Worm (Caenorhabditis elegans): ENCODE measurements around the gene sav-1.

Gene sav-1

DNA sequence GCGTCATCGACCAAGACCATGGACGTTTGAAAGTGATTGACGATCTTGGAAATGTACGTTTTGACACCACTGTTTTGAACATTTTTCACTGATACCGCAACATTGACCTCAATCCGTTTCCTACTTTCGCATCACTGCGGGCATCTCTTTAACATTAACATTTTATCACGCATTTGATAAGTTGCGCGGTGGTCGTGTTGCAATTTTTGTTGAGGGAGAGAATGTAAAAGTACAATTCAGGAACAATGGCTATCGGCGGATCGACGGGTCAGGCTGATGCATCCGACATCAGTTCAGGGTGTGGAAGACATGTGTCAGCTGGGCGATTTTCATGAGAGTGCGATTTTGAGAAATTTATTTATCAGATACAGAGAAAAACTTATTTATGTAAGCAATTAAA lies 16.3 kb upstream of the sav-1 start:
- TF ChIP-seq nhr-28 (tag; optimal IDR thresholded peaks at IDR 0.05) (no peak), nhr-23 (tag; optimal IDR thresholded peaks at IDR 0.05) (peak; percentile 80)

ce11 chrX:2302782-2303181 lies 15.8 kb upstream of the sav-1 start, which contains the start of gene hum-6:
TSS of gene hum-6 (plus strand) at chrX:2303082.
- TF ChIP-seq unc-62 (GFP tag; optimal IDR thresholded peaks at IDR 0.05) (no peak), fos-1 (tag; optimal IDR thresholded peaks at IDR 0.05) (no peak), nhr-43 (tag; optimal IDR thresholded peaks at IDR 0.05; ENCODE audit: poor library complexity, severe bottlenecking) (no peak), ZK546.5 (tag; optimal IDR thresholded peaks at IDR 0.05) (no peak), pqm-1 (tag; optimal IDR thresholded peaks at IDR 0.05) (no peak), nhr-11 (tag; optimal IDR thresholded peaks at IDR 0.05) (no peak), nhr-237 (tag; optimal IDR thresholded peaks at IDR 0.05) (no peak), snpc-4 (tag; optimal IDR thresholded peaks at IDR 0.05) (no peak), ceh-9 (tag; optimal IDR thresholded peaks at IDR 0.05) (no peak)

DNA sequence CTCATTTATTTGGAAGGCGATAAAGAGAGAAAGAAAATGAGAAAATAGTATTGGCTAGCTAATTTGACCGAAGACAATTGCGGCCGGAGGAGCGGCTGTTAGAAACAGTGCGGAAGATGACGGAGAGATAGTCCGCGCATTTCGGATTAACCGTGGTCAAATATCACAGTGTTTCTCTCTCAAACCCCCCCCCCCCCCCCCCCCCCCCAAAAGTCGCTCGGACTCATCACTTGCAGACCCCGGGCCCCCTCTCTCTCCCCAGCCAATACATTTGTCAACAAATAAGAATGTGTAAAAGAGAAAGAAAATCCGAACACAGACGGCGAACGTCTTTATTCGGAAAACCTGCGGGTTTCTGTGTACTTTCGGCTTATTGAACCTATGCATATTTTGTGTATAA lies 14.8 kb upstream of the sav-1 start:
- no peak for TF ChIP-seq nhr-12 (tag; optimal IDR thresholded peaks at IDR 0.05)
- no peak for TF ChIP-seq mdl-1 (tag; optimal IDR thresholded peaks at IDR 0.05)
- no peak for TF ChIP-seq ztf-11 (tag; optimal IDR thresholded peaks at IDR 0.05)
- TF ChIP-seq tbx-2 (tag; optimal IDR thresholded peaks at IDR 0.05), result no peak
- no peak for TF ChIP-seq fos-1 (tag; optimal IDR thresholded peaks at IDR 0.05)
- TF ChIP-seq pha-4 (tag; optimal IDR thresholded peaks at IDR 0.05), result no peak
- no peak for TF ChIP-seq skn-1 (tag; optimal IDR thresholded peaks at IDR 0.05)

ce11 chrX:2294198-2294800 lies 7.3 kb upstream of the sav-1 start, which contains the start of gene T10H10.2:
TSS of gene T10H10.2 (plus strand) at chrX:2294750.
- TF ChIP-seq elt-2 (tag; optimal IDR thresholded peaks at IDR 0.05) (no peak), nhr-11 (tag; optimal IDR thresholded peaks at IDR 0.05) (no peak), jun-1 (tag; optimal IDR thresholded peaks at IDR 0.05) (no peak), lin-15B (tag; optimal IDR thresholded peaks at IDR 0.05) (no peak), elt-1 (tag; optimal IDR thresholded peaks at IDR 0.05) (no peak)

DNA sequence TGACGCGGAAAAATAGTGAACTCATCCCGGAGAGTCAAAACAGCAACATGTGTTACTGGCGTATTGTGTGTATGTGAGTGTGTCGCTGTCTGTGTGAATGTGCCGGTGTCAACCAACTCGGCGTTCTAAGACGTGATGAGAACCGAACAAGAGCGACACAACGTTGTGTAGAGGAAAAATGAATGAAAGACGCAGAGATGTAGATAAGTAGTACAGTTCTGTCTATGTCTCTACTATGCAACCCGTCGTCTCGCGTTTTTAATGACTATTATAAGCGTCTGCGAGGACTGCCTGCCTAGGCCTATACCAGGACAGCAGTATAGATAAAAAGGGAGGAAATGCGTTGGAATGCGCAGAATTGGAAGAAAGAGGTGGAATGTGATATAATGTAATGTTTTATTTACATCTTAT lies 990 bp upstream of the sav-1 start:
- TF ChIP-seq nhr-11 (tag; optimal IDR thresholded peaks at IDR 0.05) (no peak), zag-1 (tag; optimal IDR thresholded peaks at IDR 0.05) (no peak), eor-1 (tag; optimal IDR thresholded peaks at IDR 0.05) (no peak), unc-62 (GFP tag; optimal IDR thresholded peaks at IDR 0.05) (no peak), elt-1 (tag; optimal IDR thresholded peaks at IDR 0.05) (no peak), aly-2 (tag; optimal IDR thresholded peaks at IDR 0.05) (no peak), R02D3.7 (tag; optimal IDR thresholded peaks at IDR 0.05) (no peak), mdl-1 (tag; optimal IDR thresholded peaks at IDR 0.05) (no peak), unc-39 (tag; optimal IDR thresholded peaks at IDR 0.05) (no peak), ama-1 (optimal IDR thresholded peaks at IDR 0.05) (no peak), ztf-4 (tag; optimal IDR thresholded peaks at IDR 0.05) (no peak), daf-12 (tag; optimal IDR thresholded peaks at IDR 0.05) (no peak), ceh-28 (tag; optimal IDR thresholded peaks at IDR 0.05) (no peak), ztf-11 (tag; optimal IDR thresholded peaks at IDR 0.05) (no peak), lin-15B (tag; optimal IDR thresholded peaks at IDR 0.05) (no peak), nhr-77 (tag; optimal IDR thresholded peaks at IDR 0.05) (no peak), ceh-82 (tag; optimal IDR thresholded peaks at IDR 0.05) (no peak), skn-1 (tag; optimal IDR thresholded peaks at IDR 0.05) (peak; percentile 11), nhr-12 (tag; optimal IDR thresholded peaks at IDR 0.05) (no peak), nhr-25 (tag; optimal IDR thresholded peaks at IDR 0.05) (peak; percentile 50), elt-3 (tag; optimal IDR thresholded peaks at IDR 0.05) (no peak), pha-4 (tag; optimal IDR thresholded peaks at IDR 0.05) (peak; percentile 76), mml-1 (tag; optimal IDR thresholded peaks at IDR 0.05) (no peak), hmg-11 (tag; optimal IDR thresholded peaks at IDR 0.05) (peak; percentile 42), nhr-67 (tag; optimal IDR thresholded peaks at IDR 0.05) (no peak), ZK546.5 (tag; optimal IDR thresholded peaks at IDR 0.05) (no peak), jun-1 (tag; optimal IDR thresholded peaks at IDR 0.05) (no peak), nhr-23 (tag; optimal IDR thresholded peaks at IDR 0.05) (peak; percentile 34), nhr-76 (tag; optimal IDR thresholded peaks at IDR 0.05) (no peak), pqm-1 (tag; optimal IDR thresholded peaks at IDR 0.05) (peak; percentile 53), nhr-43 (tag; optimal IDR thresholded peaks at IDR 0.05; ENCODE audit: poor library complexity, severe bottlenecking) (no peak), nfya-1 (tag; optimal IDR thresholded peaks at IDR 0.05; ENCODE audit: insufficient read depth) (peak; percentile 20), elt-2 (tag; optimal IDR thresholded peaks at IDR 0.05) (peak; percentile 74), lin-39 (tag; optimal IDR thresholded peaks at IDR 0.05) (no peak), sea-2 (GFP tag; optimal IDR thresholded peaks at IDR 0.05) (no peak), fkh-10 (GFP tag; optimal IDR thresholded peaks at IDR 0.05) (no peak), ceh-9 (tag; optimal IDR thresholded peaks at IDR 0.05) (no peak), nhr-237 (tag; optimal IDR thresholded peaks at IDR 0.05) (no peak), tbx-2 (tag; optimal IDR thresholded peaks at IDR 0.05) (no peak), fkh-2 (tag; optimal IDR thresholded peaks at IDR 0.05) (no peak), nhr-28 (tag; optimal IDR thresholded peaks at IDR 0.05) (no peak)
